Fruit fly (Drosophila melanogaster) whole organism, embryonic: ENCODE results near the gene CG15024.

Source experiments
- Abd-B ChIP-seq: fragments of 200-800 bp; sonication (Bioruptor generic); optimal IDR thresholded peaks from 2 replicates; lab custom pipeline; 2018; ENCODE audit warnings: missing biosample characterization, mild to moderate bottlenecking, missing genetic modification characterization, moderate library complexity
- Aef1 ChIP-seq: fragments of 200-800 bp; sonication (Bioruptor generic); IDR thresholded peaks from 3 replicates; pipeline ENCODE4 v1.3.6; 2022; ENCODE audit warnings: missing biosample characterization, missing genetic modification characterization
- C15 ChIP-seq: fragments of 200-800 bp; sonication (Bioruptor generic); IDR thresholded peaks from 3 replicates; pipeline ENCODE4 v1.3.6; 2022; ENCODE audit warnings: missing biosample characterization, missing genetic modification characterization
- CG10209 ChIP-seq: fragments of 200-800 bp; sonication (Bioruptor generic); optimal IDR thresholded peaks from 3 replicates; lab custom pipeline; 2017; ENCODE audit warnings: missing biosample characterization, mild to moderate bottlenecking, missing genetic modification characterization, missing genetic modification reagents
- CG1024 ChIP-seq: fragments of 200-800 bp; sonication (Bioruptor generic); IDR thresholded peaks from 2 replicates; pipeline ENCODE4 v1.3.6; 2022; ENCODE audit warnings: missing biosample characterization, missing genetic modification characterization
- CG10267 ChIP-seq: fragments of 200-800 bp; sonication (Bioruptor generic); optimal IDR thresholded peaks from 2 replicates; lab custom pipeline; 2018; ENCODE audit warnings: missing biosample characterization, mild to moderate bottlenecking, missing genetic modification characterization, moderate library complexity
- CG11695 ChIP-seq: fragments of 200-800 bp; sonication (Bioruptor generic); IDR thresholded peaks from 3 replicates; pipeline ENCODE4 v1.3.6; 2022; ENCODE audit warnings: missing biosample characterization, missing genetic modification characterization
- CG1233 ChIP-seq: fragments of 200-800 bp; sonication (Bioruptor generic); optimal IDR thresholded peaks from 4 replicates; lab custom pipeline; 2018; ENCODE audit warnings: missing biosample characterization, mild to moderate bottlenecking, missing genetic modification characterization
- CG12659 ChIP-seq: fragments of 200-800 bp; sonication (Bioruptor generic); optimal IDR thresholded peaks from 3 replicates; lab custom pipeline; 2017; ENCODE audit warnings: mild to moderate bottlenecking, missing biosample characterization, missing genetic modification reagents, missing genetic modification characterization
- CG1529 ChIP-seq: fragments of 200-800 bp; sonication (Bioruptor generic); optimal IDR thresholded peaks from 3 replicates; lab custom pipeline; 2018; ENCODE audit warnings: missing biosample characterization, missing genetic modification characterization
- CG15514 ChIP-seq: fragments of 200-800 bp; sonication (Bioruptor generic); optimal IDR thresholded peaks from 3 replicates; lab custom pipeline; 2017; ENCODE audit warnings: missing biosample characterization, missing genetic modification characterization, mild to moderate bottlenecking, moderate library complexity, missing genetic modification reagents
- CG1602 ChIP-seq: fragments of 200-800 bp; sonication (Bioruptor generic); optimal IDR thresholded peaks from 3 replicates; lab custom pipeline; 2016; ENCODE audit warnings: missing biosample characterization, missing genetic modification characterization
- CG18476 ChIP-seq: fragments of 200-800 bp; sonication (Bioruptor generic); optimal IDR thresholded peaks from 2 replicates; lab custom pipeline; 2016; ENCODE audit warnings: missing biosample characterization, mild to moderate bottlenecking, missing genetic modification characterization
- CG2875 ChIP-seq: fragments of 200-800 bp; sonication (Bioruptor generic); optimal IDR thresholded peaks from 2 replicates; lab custom pipeline; 2017; ENCODE audit warnings: missing biosample characterization, mild to moderate bottlenecking, missing genetic modification characterization, missing genetic modification reagents
- CG30020 ChIP-seq: fragments of 200-800 bp; optimal IDR thresholded peaks from 2 replicates; lab custom pipeline; 2019; ENCODE audit warnings: missing biosample characterization, mild to moderate bottlenecking, missing genetic modification characterization, moderate library complexity
- CG3726 ChIP-seq: fragments of 200-800 bp; sonication (Bioruptor generic); IDR thresholded peaks from 3 replicates; pipeline ENCODE4, ENCODE4 v1.3.6; 2022; ENCODE audit warnings: missing biosample characterization, missing genetic modification characterization
- CG7271 ChIP-seq: fragments of 200-800 bp; sonication (Bioruptor generic); optimal IDR thresholded peaks from 2 replicates; lab custom pipeline; 2018; ENCODE audit warnings: missing biosample characterization, mild to moderate bottlenecking, missing genetic modification characterization, moderate library complexity
- CG7786 ChIP-seq: fragments of 200-800 bp; sonication (Bioruptor generic); optimal IDR thresholded peaks from 2 replicates; lab custom pipeline; 2016; ENCODE audit warnings: missing biosample characterization, missing genetic modification characterization
- CG8388 ChIP-seq: fragments of 200-800 bp; sonication (Bioruptor generic); optimal IDR thresholded peaks from 2 replicates; lab custom pipeline; 2019; ENCODE audit warnings: missing biosample characterization, mild to moderate bottlenecking, missing genetic modification characterization, moderate library complexity
- CG9727 ChIP-seq: fragments of 200-800 bp; sonication (Bioruptor generic); optimal IDR thresholded peaks from 3 replicates; lab custom pipeline; 2017; ENCODE audit warnings: missing biosample characterization, mild to moderate bottlenecking, missing genetic modification characterization
- CG9932 ChIP-seq: fragments of 200-800 bp; sonication (Bioruptor generic); IDR thresholded peaks from 2 replicates; pipeline ENCODE4 v1.3.6; 2022; ENCODE audit warnings: missing biosample characterization, missing genetic modification characterization
- D19B ChIP-seq: fragments of 200-800 bp; sonication (Bioruptor generic); optimal IDR thresholded peaks from 2 replicates; lab custom pipeline; 2017; ENCODE audit warnings: missing biosample characterization, mild to moderate bottlenecking, missing genetic modification characterization
- Dek ChIP-seq: fragments of 200-800 bp; sonication (Bioruptor generic); optimal IDR thresholded peaks from 3 replicates; lab custom pipeline; 2019; ENCODE audit warnings: missing biosample characterization, mild to moderate bottlenecking, missing genetic modification characterization, moderate library complexity
- Fer1 ChIP-seq: fragments of 200-800 bp; sonication (Bioruptor generic); optimal IDR thresholded peaks from 2 replicates; lab custom pipeline; 2017; ENCODE audit warnings: missing biosample characterization, mild to moderate bottlenecking, missing genetic modification characterization
- Meics ChIP-seq: fragments of 200-800 bp; sonication (Bioruptor generic); optimal IDR thresholded peaks from 2 replicates; lab custom pipeline; 2017; ENCODE audit warnings: missing biosample characterization, mild to moderate bottlenecking, missing genetic modification characterization
- NK7.1 ChIP-seq: fragments of 200-800 bp; sonication (Bioruptor generic); optimal IDR thresholded peaks from 3 replicates; lab custom pipeline; 2016; ENCODE audit warnings: missing biosample characterization, missing genetic modification characterization
- Nf-YC ChIP-seq: fragments of 200-800 bp; optimal IDR thresholded peaks from 3 replicates; lab custom pipeline; 2019; ENCODE audit warnings: missing biosample characterization, mild to moderate bottlenecking, missing genetic modification characterization, moderate library complexity
- Optix ChIP-seq: fragments of 200-800 bp; sonication (Bioruptor generic); IDR thresholded peaks from 3 replicates; pipeline ENCODE4 v1.3.6; 2022; ENCODE audit warnings: missing biosample characterization, missing genetic modification characterization
- Rfx ChIP-seq: fragments of 200-800 bp; sonication (Bioruptor generic); IDR thresholded peaks from 2 replicates; pipeline ENCODE4 v1.3.6; 2022; ENCODE audit warnings: missing biosample characterization, missing genetic modification characterization
- Rx ChIP-seq: fragments of 200-800 bp; sonication (Bioruptor generic); IDR thresholded peaks from 2 replicates; pipeline ENCODE4 v1.3.6; 2022; ENCODE audit warnings: missing biosample characterization, missing genetic modification characterization
- Scr ChIP-seq: fragments of 200-800 bp; sonication (Bioruptor generic); IDR thresholded peaks from 2 replicates; pipeline ENCODE4 v1.3.6; 2022; ENCODE audit warnings: missing biosample characterization, missing genetic modification characterization; ENCODE audit not compliant: partially characterized antibody
- Sry-δ ChIP-seq: fragments of 200-800 bp; sonication (Bioruptor generic); optimal IDR thresholded peaks from 2 replicates; lab custom pipeline; 2016; ENCODE audit warnings: missing biosample characterization, missing genetic modification characterization
- br ChIP-seq: fragments of >200 bp; optimal IDR thresholded peaks from 2 replicates; lab custom pipeline; 2017
- chn ChIP-seq: fragments of 200-800 bp; sonication (Bioruptor generic); optimal IDR thresholded peaks from 2 replicates; lab custom pipeline; 2016; ENCODE audit warnings: missing biosample characterization, missing genetic modification characterization
- danr ChIP-seq: fragments of 200-800 bp; sonication (Bioruptor generic); IDR thresholded peaks from 2 replicates; pipeline ENCODE4 v1.3.6; 2022; ENCODE audit warnings: missing biosample characterization, missing genetic modification characterization
- emc ChIP-seq: fragments of 200-800 bp; sonication (Bioruptor generic); optimal IDR thresholded peaks from 2 replicates; lab custom pipeline; 2016; ENCODE audit warnings: missing biosample characterization, missing genetic modification characterization
- ftz-f1 ChIP-seq: fragments of 200-800 bp; sonication (Bioruptor generic); optimal IDR thresholded peaks from 2 replicates; lab custom pipeline; 2016; ENCODE audit warnings: missing biosample characterization, missing genetic modification characterization
- gcm ChIP-seq: fragments of 200-800 bp; sonication (Bioruptor generic); optimal IDR thresholded peaks from 2 replicates; lab custom pipeline; 2019; ENCODE audit warnings: missing biosample characterization, mild to moderate bottlenecking, missing genetic modification characterization, moderate library complexity
- h ChIP-seq: fragments of >200 bp; optimal IDR thresholded peaks from 2 replicates; lab custom pipeline; 2017
- ind ChIP-seq: fragments of 200-800 bp; sonication (Bioruptor generic); optimal IDR thresholded peaks from 3 replicates; lab custom pipeline; 2016; ENCODE audit warnings: missing biosample characterization, missing genetic modification characterization
- jumu ChIP-seq: fragments of 200-800 bp; sonication (Bioruptor generic); optimal IDR thresholded peaks from 3 replicates; lab custom pipeline; 2016; ENCODE audit warnings: missing biosample characterization, missing genetic modification characterization
- lmd ChIP-seq: fragments of 200-800 bp; sonication (Bioruptor generic); IDR thresholded peaks from 2 replicates; pipeline ENCODE4 v1.3.6; 2022; ENCODE audit warnings: missing biosample characterization, missing genetic modification characterization
- mam ChIP-seq: fragments of 200-800 bp; sonication (Bioruptor generic); optimal IDR thresholded peaks from 3 replicates; lab custom pipeline; 2016; ENCODE audit warnings: missing biosample characterization, missing genetic modification characterization
- oc ChIP-seq: fragments of 200-800 bp; sonication (Bioruptor generic); optimal IDR thresholded peaks from 2 replicates; lab custom pipeline; 2018; ENCODE audit warnings: missing biosample characterization, mild to moderate bottlenecking, missing genetic modification characterization, moderate library complexity
- prd ChIP-seq, 3 experiments: fragments of >200 bp in 2 of 3; fragments of 200-800 bp in 1 of 3; sonication (Bioruptor generic) in 1 of 3; optimal IDR thresholded peaks in 2 of 3; IDR thresholded peaks in 1 of 3; 2 replicates in 2 of 3; 3 replicates in 1 of 3; pipeline versions ENCODE4 v1.3.6 to Lab custom; 2017 to 2022; ENCODE audit warnings: missing biosample characterization in 1 of 3, missing genetic modification characterization in 1 of 3
- pum ChIP-seq: fragments of 200-800 bp; sonication (Bioruptor generic); optimal IDR thresholded peaks from 2 replicates; lab custom pipeline; 2016; ENCODE audit warnings: missing biosample characterization, missing genetic modification characterization
- rib ChIP-seq: fragments of 200-800 bp; sonication (Bioruptor generic); IDR thresholded peaks from 2 replicates; pipeline ENCODE4 v1.3.6; 2022; ENCODE audit warnings: missing biosample characterization, missing genetic modification characterization
- sens-2 ChIP-seq: fragments of 200-800 bp; sonication (Bioruptor generic); IDR thresholded peaks from 2 replicates; pipeline ENCODE4 v1.3.6; 2022; ENCODE audit warnings: missing biosample characterization, missing genetic modification characterization
- stc ChIP-seq: fragments of 200-800 bp; sonication (Bioruptor generic); IDR thresholded peaks from 2 replicates; pipeline ENCODE4 v1.3.6; 2022; ENCODE audit warnings: missing biosample characterization, missing genetic modification characterization
- vfl ChIP-seq: fragments of 200-800 bp; sonication (Bioruptor generic); optimal IDR thresholded peaks from 2 replicates; lab custom pipeline; 2016; ENCODE audit warnings: missing biosample characterization, missing genetic modification characterization
- yki ChIP-seq: fragments of >200 bp; optimal IDR thresholded peaks from 3 replicates; lab custom pipeline; 2018

The CG15024 gene

dm6 chr3L:4474946-4475470 is 11.4 kb upstream of the CG15024 start (continued):
- TF ChIP-seq Aef1 (GFP tag; lab: Robert Waterston, UW) (no peak), gcm (GFP tag; lab: Kevin White, UChicago) (no peak), Fer1 (peak; percentile 97), lmd (GFP tag; lab: Robert Waterston, UW) (no peak), CG10267 (tag; lab: Kevin White, UChicago) (peak; percentile 75), CG7271 (tag; lab: Kevin White, UChicago) (peak; percentile 94), C15 (0 out of 3 replicates have a peak, but pooled peaks have one; percentile 60), CG1024 (GFP tag; lab: Robert Waterston, UW) (peak; percentile 65), Scr (GFP tag; lab: Robert Waterston, UW) (no peak), CG9727 (GFP tag; lab: Kevin White, UChicago) (peak; percentile 68), vfl (GFP tag; lab: Kevin White, UChicago) (no peak), jumu (GFP tag; lab: Kevin White, UChicago) (no peak), prd (optimal IDR thresholded peaks at IDR 0.05; lab: Kevin White, UChicago) (no peak), prd (GFP tag; IDR thresholded peaks at IDR 0.05; lab: Robert Waterston, UW) (no peak), ftz-f1 (GFP tag; lab: Kevin White, UChicago) (no peak), CG12659 (GFP tag; lab: Kevin White, UChicago) (peak; percentile 81), Sry-δ (GFP tag; lab: Kevin White, UChicago) (no peak), Nf-YC (tag; lab: Kevin White, UChicago) (peak; percentile 42), Optix (GFP tag; lab: Robert Waterston, UW) (no peak), CG11695 (0 out of 3 replicates have a peak, but pooled peaks have one; percentile 44), yki (lab: Kevin White, UChicago) (no peak), emc (GFP tag; lab: Kevin White, UChicago) (peak; percentile 55), Abd-B (GFP tag; lab: Kevin White, UChicago) (no peak), mam (GFP tag; lab: Kevin White, UChicago) (peak; percentile 21), CG1529 (peak; percentile 86), CG10209 (peak; percentile 77), CG30020 (tag; lab: Kevin White, UChicago) (no peak), chn (GFP tag; lab: Kevin White, UChicago) (peak; percentile 50), CG15514 (GFP tag; lab: Kevin White, UChicago) (peak; percentile 92), stc (GFP tag; lab: Robert Waterston, UW) (peak; percentile 78; the same call in 1 of the 2 replicates), oc (peak; percentile 70), D19B (GFP tag; lab: Kevin White, UChicago) (peak; percentile 61), pum (GFP tag; lab: Kevin White, UChicago) (no peak), CG18476 (GFP tag; lab: Kevin White, UChicago) (peak; percentile 32), CG1233 (peak; percentile 93), CG7786 (no peak), Rx (GFP tag; lab: Robert Waterston, UW) (peak; percentile 38), Dek (tag; lab: Kevin White, UChicago) (peak; percentile 44), rib (GFP tag; lab: Robert Waterston, UW) (no peak; the same call in 1 of the 2 replicates), CG9932 (peak; percentile 28; the same call in 1 of the 2 replicates), br (lab: Kevin White, UChicago) (no peak), ind (peak; percentile 37), NK7.1 (GFP tag; lab: Kevin White, UChicago) (peak; percentile 74), h (no peak), sens-2 (GFP tag; lab: Robert Waterston, UW) (peak; percentile 82), CG1602 (GFP tag; lab: Kevin White, UChicago) (no peak), danr (GFP tag; lab: Robert Waterston, UW) (no peak), CG8388 (GFP tag; lab: Kevin White, UChicago) (peak; percentile 77), CG3726 (GFP tag; lab: Robert Waterston, UW) (peak; percentile 57; the same call in 1 of the 3 replicates), Rfx (GFP tag; lab: Robert Waterston, UW) (peak; percentile 74), Meics (peak; percentile 93), CG2875 (peak; percentile 87)
